Fruit fly (Drosophila melanogaster) whole organism, embryonic: Measurements from ENCODE around the gene SPARC.

Experiments used
- CG10462 ChIP-seq: fragments of 200-800 bp; sonication (Bioruptor generic); optimal IDR thresholded peaks from 2 replicates; lab custom pipeline; 2016; ENCODE audit warnings: missing biosample characterization, missing genetic modification characterization
- CG10565 ChIP-seq: fragments of 200-800 bp; sonication (Bioruptor generic); optimal IDR thresholded peaks from 3 replicates; lab custom pipeline; 2016; ENCODE audit warnings: missing biosample characterization, mild to moderate bottlenecking, missing genetic modification characterization
- CG11696 ChIP-seq: fragments of 200-800 bp; sonication (Bioruptor generic); IDR thresholded peaks from 2 replicates; pipeline ENCODE4 v1.3.6; 2022; ENCODE audit warnings: missing biosample characterization, missing genetic modification characterization
- CG12219 ChIP-seq: fragments of 200-800 bp; sonication (Bioruptor generic); optimal IDR thresholded peaks from 3 replicates; lab custom pipeline; 2018; ENCODE audit warnings: missing biosample characterization, mild to moderate bottlenecking, missing genetic modification characterization
- CG13296 ChIP-seq: fragments of 200-800 bp; sonication (Bioruptor generic); optimal IDR thresholded peaks from 3 replicates; lab custom pipeline; 2018; ENCODE audit warnings: missing biosample characterization, mild to moderate bottlenecking, missing genetic modification characterization
- CG13424 ChIP-seq: fragments of 200-800 bp; sonication (Bioruptor generic); optimal IDR thresholded peaks from 2 replicates; lab custom pipeline; 2019; ENCODE audit warnings: missing biosample characterization, mild to moderate bottlenecking, missing genetic modification characterization, moderate library complexity
- CG13894 ChIP-seq: fragments of 200-800 bp; sonication (Bioruptor generic); optimal IDR thresholded peaks from 3 replicates; lab custom pipeline; 2018; ENCODE audit warnings: missing biosample characterization, mild to moderate bottlenecking, missing genetic modification characterization, moderate library complexity
- CG14860 ChIP-seq: fragments of 200-800 bp; sonication (Bioruptor generic); IDR thresholded peaks from 3 replicates; pipeline ENCODE4 v1.3.6; 2022; ENCODE audit warnings: missing biosample characterization, missing genetic modification characterization; ENCODE audit not compliant: partially characterized antibody
- CG15011 ChIP-seq: fragments of 200-800 bp; sonication (Bioruptor generic); optimal IDR thresholded peaks from 3 replicates; lab custom pipeline; 2018; ENCODE audit warnings: missing biosample characterization, mild to moderate bottlenecking, missing genetic modification characterization
- CG1529 ChIP-seq: fragments of 200-800 bp; sonication (Bioruptor generic); optimal IDR thresholded peaks from 3 replicates; lab custom pipeline; 2018; ENCODE audit warnings: missing biosample characterization, missing genetic modification characterization
- CG1647 ChIP-seq: fragments of 200-800 bp; sonication (Bioruptor generic); optimal IDR thresholded peaks from 3 replicates; lab custom pipeline; 2016; ENCODE audit warnings: missing biosample characterization, missing genetic modification characterization
- CG2120 ChIP-seq: fragments of 200-800 bp; sonication (Bioruptor generic); optimal IDR thresholded peaks from 3 replicates; lab custom pipeline; 2016; ENCODE audit warnings: missing biosample characterization, missing genetic modification characterization
- CG2875 ChIP-seq: fragments of 200-800 bp; sonication (Bioruptor generic); optimal IDR thresholded peaks from 2 replicates; lab custom pipeline; 2017; ENCODE audit warnings: missing biosample characterization, mild to moderate bottlenecking, missing genetic modification characterization, missing genetic modification reagents
- CG3065 ChIP-seq: fragments of 200-800 bp; sonication (Bioruptor generic); optimal IDR thresholded peaks from 2 replicates; lab custom pipeline; 2016; ENCODE audit warnings: missing biosample characterization, missing genetic modification characterization
- CG31224 ChIP-seq: fragments of 200-800 bp; sonication (Bioruptor generic); IDR thresholded peaks from 2 replicates; pipeline ENCODE4 v1.3.6; 2022; ENCODE audit warnings: missing biosample characterization, missing genetic modification characterization
- CG3726 ChIP-seq: fragments of 200-800 bp; sonication (Bioruptor generic); IDR thresholded peaks from 3 replicates; pipeline ENCODE4, ENCODE4 v1.3.6; 2022; ENCODE audit warnings: missing biosample characterization, missing genetic modification characterization
- CG42726 ChIP-seq: fragments of 200-800 bp; sonication (Bioruptor generic); IDR thresholded peaks from 2 replicates; pipeline ENCODE4 v1.3.6; 2022; ENCODE audit warnings: missing biosample characterization, missing genetic modification characterization; ENCODE audit not compliant: partially characterized antibody
- CG4282 ChIP-seq: fragments of 200-800 bp; sonication (Bioruptor generic); optimal IDR thresholded peaks from 2 replicates; lab custom pipeline; 2016; ENCODE audit warnings: missing biosample characterization, missing genetic modification characterization
- CG4854 ChIP-seq: fragments of 200-800 bp; sonication (Bioruptor generic); optimal IDR thresholded peaks from 2 replicates; lab custom pipeline; 2016; ENCODE audit warnings: missing biosample characterization, missing genetic modification characterization, inconsistent platforms
- CG6854 ChIP-seq: fragments of 200-800 bp; sonication (Bioruptor generic); optimal IDR thresholded peaks from 3 replicates; lab custom pipeline; 2017; ENCODE audit warnings: missing biosample characterization, mild to moderate bottlenecking, missing genetic modification characterization
- CG7556 ChIP-seq: fragments of 200-800 bp; sonication (Bioruptor generic); optimal IDR thresholded peaks from 2 replicates; lab custom pipeline; 2017; ENCODE audit warnings: missing biosample characterization, mild to moderate bottlenecking, missing genetic modification characterization
- CG7745 ChIP-seq: fragments of 200-800 bp; sonication (Bioruptor generic); optimal IDR thresholded peaks from 2 replicates; lab custom pipeline; 2018; ENCODE audit warnings: missing biosample characterization, mild to moderate bottlenecking, missing genetic modification characterization, moderate library complexity
- CG9215 ChIP-seq: fragments of 200-800 bp; sonication (Bioruptor generic); IDR thresholded peaks from 2 replicates; pipeline ENCODE4 v1.3.6; 2022; ENCODE audit warnings: missing biosample characterization, missing genetic modification characterization
- D19A ChIP-seq: fragments of 200-800 bp; optimal IDR thresholded peaks from 3 replicates; lab custom pipeline; 2019; ENCODE audit warnings: missing biosample characterization, mild to moderate bottlenecking, missing genetic modification characterization, moderate library complexity
- D19B ChIP-seq: fragments of 200-800 bp; sonication (Bioruptor generic); optimal IDR thresholded peaks from 2 replicates; lab custom pipeline; 2017; ENCODE audit warnings: missing biosample characterization, mild to moderate bottlenecking, missing genetic modification characterization
- Eip74EF ChIP-seq, 2 experiments: fragments of 200-800 bp in 1 of 2; fragments of >200 bp in 1 of 2; sonication (Bioruptor generic) in 1 of 2; optimal IDR thresholded peaks; 2 replicates each; lab custom pipeline; 2017 to 2019; ENCODE audit warnings: missing biosample characterization in 2 of 2, missing genetic modification characterization in 2 of 2, mild to moderate bottlenecking in 1 of 2, moderate library complexity in 1 of 2
- Ets97D ChIP-seq: fragments of 200-800 bp; sonication (Bioruptor generic); optimal IDR thresholded peaks from 3 replicates; lab custom pipeline; 2016; ENCODE audit warnings: missing biosample characterization, missing genetic modification characterization
- HLH4C ChIP-seq: fragments of 200-800 bp; sonication (Bioruptor generic); IDR thresholded peaks from 3 replicates; pipeline ENCODE4 v1.3.6; 2022; ENCODE audit warnings: missing biosample characterization, missing genetic modification characterization; ENCODE audit not compliant: partially characterized antibody
- HmgZ ChIP-seq: fragments of 200-800 bp; sonication (Bioruptor generic); optimal IDR thresholded peaks from 2 replicates; lab custom pipeline; 2018; ENCODE audit warnings: missing biosample characterization, mild to moderate bottlenecking, missing genetic modification characterization
- Hmx ChIP-seq: fragments of 200-800 bp; sonication (Bioruptor generic); optimal IDR thresholded peaks from 2 replicates; lab custom pipeline; 2016; ENCODE audit warnings: missing biosample characterization, missing genetic modification characterization
- Xbp1 ChIP-seq: fragments of 200-800 bp; sonication (Bioruptor generic); optimal IDR thresholded peaks from 3 replicates; lab custom pipeline; 2016; ENCODE audit warnings: missing biosample characterization, mild to moderate bottlenecking, missing genetic modification characterization
- az2 ChIP-seq: fragments of 200-800 bp; sonication (Bioruptor generic); optimal IDR thresholded peaks from 3 replicates; lab custom pipeline; 2016; ENCODE audit warnings: missing biosample characterization, missing genetic modification characterization
- cad ChIP-seq: fragments of >200 bp; optimal IDR thresholded peaks from 2 replicates; lab custom pipeline; 2017; ENCODE audit warnings: missing biosample characterization, missing genetic modification characterization
- cg ChIP-seq: fragments of 200-800 bp; sonication (Bioruptor generic); optimal IDR thresholded peaks from 3 replicates; lab custom pipeline; 2019; ENCODE audit warnings: missing biosample characterization, mild to moderate bottlenecking, missing genetic modification characterization, moderate library complexity
- crc ChIP-seq: fragments of 200-800 bp; sonication (Bioruptor generic); optimal IDR thresholded peaks from 2 replicates; lab custom pipeline; 2016; ENCODE audit warnings: missing biosample characterization, missing genetic modification characterization
- crp ChIP-seq, 2 experiments: fragments of 200-800 bp; sonication (Bioruptor generic); optimal IDR thresholded peaks; 2 replicates in 1 of 2; 3 replicates in 1 of 2; lab custom pipeline; 2017; ENCODE audit warnings: missing biosample characterization in 2 of 2, missing genetic modification characterization in 2 of 2, mild to moderate bottlenecking in 1 of 2, moderate library complexity in 1 of 2
- en ChIP-seq: fragments of 200-800 bp; sonication (Bioruptor generic); optimal IDR thresholded peaks from 2 replicates; lab custom pipeline; 2016; ENCODE audit warnings: missing biosample characterization, missing genetic modification characterization
- exex ChIP-seq: fragments of 200-800 bp; sonication (Bioruptor generic); optimal IDR thresholded peaks from 4 replicates; lab custom pipeline; 2018; ENCODE audit warnings: missing biosample characterization, mild to moderate bottlenecking, missing genetic modification characterization, moderate library complexity
- fd96Cb ChIP-seq: fragments of 200-800 bp; sonication (Bioruptor generic); optimal IDR thresholded peaks from 2 replicates; lab custom pipeline; 2018; ENCODE audit warnings: missing biosample characterization, mild to moderate bottlenecking, missing genetic modification characterization, moderate library complexity
- gcm2 ChIP-seq: fragments of 200-800 bp; sonication (Bioruptor generic); optimal IDR thresholded peaks from 2 replicates; lab custom pipeline; 2016; ENCODE audit warnings: missing biosample characterization, missing genetic modification characterization
- gro ChIP-seq: fragments of 200-800 bp; sonication (Bioruptor generic); optimal IDR thresholded peaks from 2 replicates; lab custom pipeline; 2016; ENCODE audit warnings: missing biosample characterization, missing genetic modification characterization
- gsb ChIP-seq: fragments of 200-800 bp; sonication (Bioruptor generic); IDR thresholded peaks from 2 replicates; pipeline ENCODE4 v1.3.6; 2022; ENCODE audit warnings: missing biosample characterization, missing genetic modification characterization
- knrl ChIP-seq: fragments of 200-800 bp; sonication (Bioruptor generic); IDR thresholded peaks from 3 replicates; pipeline ENCODE4 v1.3.6; 2022; ENCODE audit warnings: missing biosample characterization, missing genetic modification characterization; ENCODE audit not compliant: partially characterized antibody
- maf-S ChIP-seq: fragments of 200-800 bp; sonication (Bioruptor generic); optimal IDR thresholded peaks from 2 replicates; lab custom pipeline; 2016; ENCODE audit warnings: missing biosample characterization, missing genetic modification characterization
- pnt ChIP-seq: fragments of 200-800 bp; sonication (Bioruptor generic); optimal IDR thresholded peaks from 3 replicates; lab custom pipeline; 2016; ENCODE audit warnings: missing biosample characterization, missing genetic modification characterization
- sens ChIP-seq: fragments of 200-800 bp; sonication (Bioruptor generic); peaks from one replicate; lab custom pipeline; 2016; ENCODE audit warnings: missing biosample characterization, missing genetic modification characterization
- shn ChIP-seq: fragments of 200-800 bp; sonication (Bioruptor generic); optimal IDR thresholded peaks from 3 replicates; lab custom pipeline; 2016; ENCODE audit warnings: missing biosample characterization, missing genetic modification characterization
- slbo ChIP-seq: fragments of 200-800 bp; sonication (Bioruptor generic); IDR thresholded peaks from 2 replicates; pipeline ENCODE4 v1.3.6; 2022; ENCODE audit warnings: missing biosample characterization, missing genetic modification characterization
- stc ChIP-seq: fragments of 200-800 bp; sonication (Bioruptor generic); IDR thresholded peaks from 2 replicates; pipeline ENCODE4 v1.3.6; 2022; ENCODE audit warnings: missing biosample characterization, missing genetic modification characterization
- tx ChIP-seq: fragments of 200-800 bp; sonication (Bioruptor generic); optimal IDR thresholded peaks from 2 replicates; lab custom pipeline; 2016; ENCODE audit warnings: missing biosample characterization, missing genetic modification characterization
- usp ChIP-seq: fragments of >200 bp; optimal IDR thresholded peaks from 2 replicates; lab custom pipeline; 2017; ENCODE audit warnings: missing biosample characterization, missing genetic modification characterization
- wdn ChIP-seq: fragments of 200-800 bp; sonication (Bioruptor generic); IDR thresholded peaks from 2 replicates; pipeline ENCODE4 v1.3.6; 2022; ENCODE audit warnings: missing biosample characterization, missing genetic modification characterization

Gene SPARC

DNA sequence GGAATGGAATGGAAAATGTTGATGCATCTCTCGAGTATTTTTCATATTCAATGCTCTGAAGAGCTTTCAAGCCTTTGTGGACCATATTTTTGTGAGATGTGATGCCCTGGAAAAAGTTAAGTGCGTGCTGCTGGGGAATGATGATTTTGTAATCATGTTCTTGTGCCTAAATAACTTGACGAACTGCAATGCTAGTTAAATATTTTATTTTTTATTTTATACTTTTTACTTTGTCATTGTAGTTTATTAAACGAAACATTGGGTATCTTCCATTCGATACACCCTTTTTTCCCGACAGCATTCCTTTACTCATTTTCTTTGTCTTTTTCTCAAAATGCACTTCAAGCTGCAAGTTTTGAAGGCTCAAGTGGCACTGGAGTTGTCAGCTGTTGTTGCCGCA lies 28.2 kb upstream of the SPARC start (continued):
- TF ChIP-seq pnt (GFP tag; lab: Kevin White, UChicago) (no peak), CG7745 (tag; lab: Kevin White, UChicago) (no peak), CG4854 (GFP tag; lab: Kevin White, UChicago) (no peak), CG31224 (GFP tag; lab: Robert Waterston, UW) (no peak), CG1647 (GFP tag; lab: Kevin White, UChicago) (no peak), stc (GFP tag; lab: Robert Waterston, UW) (peak; percentile 57; the same call in 1 of the 2 replicates), CG3726 (GFP tag; lab: Robert Waterston, UW) (no peak), exex (tag; lab: Kevin White, UChicago) (no peak), CG13296 (no peak), HmgZ (tag; lab: Kevin White, UChicago) (no peak), CG3065 (no peak), slbo (GFP tag; lab: Robert Waterston, UW) (no peak; the same call in 1 of the 2 replicates), knrl (GFP tag; lab: Robert Waterston, UW) (no peak), D19B (GFP tag; lab: Kevin White, UChicago) (peak; percentile 47), cg (GFP tag; lab: Kevin White, UChicago) (no peak), CG7556 (GFP tag; lab: Kevin White, UChicago) (peak; percentile 16), gcm2 (GFP tag; lab: Kevin White, UChicago) (no peak), crp (GFP tag; optimal IDR thresholded peaks at IDR 0.05; lab: Kevin White, UChicago) (no peak), CG12219 (GFP tag; lab: Kevin White, UChicago) (no peak), usp (no peak), CG6854 (GFP tag; lab: Kevin White, UChicago) (no peak), tx (GFP tag; lab: Kevin White, UChicago) (no peak), CG42726 (no peak), wdn (GFP tag; lab: Robert Waterston, UW) (no peak), CG9215 (GFP tag; lab: Robert Waterston, UW) (no peak), CG13424 (tag; lab: Kevin White, UChicago) (peak; percentile 37), CG15011 (no peak), HLH4C (GFP tag; lab: Robert Waterston, UW) (no peak), CG13894 (tag; lab: Kevin White, UChicago) (no peak), cad (GFP tag; lab: Kevin White, UChicago) (no peak), CG10565 (GFP tag; lab: Kevin White, UChicago) (no peak), CG1529 (GFP tag; lab: Kevin White, UChicago) (peak; percentile 13), Xbp1 (GFP tag; lab: Kevin White, UChicago) (peak; percentile 59), CG4282 (no peak), en (GFP tag; lab: Kevin White, UChicago) (no peak), CG10462 (GFP tag; lab: Kevin White, UChicago) (no peak), D19A (peak; percentile 22), fd96Cb (tag; lab: Kevin White, UChicago) (peak; percentile 56), Eip74EF (GFP tag; optimal IDR thresholded peaks at IDR 0.05; lab: Kevin White, UChicago) (peak in 1 of 2 experiments; percentile 10), Hmx (GFP tag; lab: Kevin White, UChicago) (no peak), crc (GFP tag; lab: Kevin White, UChicago) (no peak), sens (GFP tag; lab: Kevin White, UChicago) (peak; percentile 79), CG2875 (GFP tag; lab: Kevin White, UChicago) (peak; percentile 57), CG11696 (GFP tag; lab: Robert Waterston, UW) (no peak), gro (GFP tag; lab: Kevin White, UChicago) (no peak), maf-S (GFP tag; lab: Kevin White, UChicago) (no peak), CG2120 (GFP tag; lab: Kevin White, UChicago) (no peak), az2 (peak; percentile 65), Ets97D (GFP tag; lab: Kevin White, UChicago) (peak; percentile 42), gsb (no peak), shn (GFP tag; lab: Kevin White, UChicago) (no peak), CG14860 (GFP tag; lab: Robert Waterston, UW) (no peak)
